Worm (Caenorhabditis elegans) whole organism, L3 larva: ENCODE data around the gene glb-16.

Experiments
- ama-1 ChIP-seq: fragments of 150-350 bp; optimal IDR thresholded peaks from 2 replicates; lab custom pipeline; 2018
- elt-1 ChIP-seq: fragments of 150-350 bp; optimal IDR thresholded peaks from 2 replicates; lab custom pipeline; 2014; ENCODE audit warnings: missing biosample characterization, missing genetic modification characterization
- nhr-12 ChIP-seq: fragments of 150-350 bp; optimal IDR thresholded peaks from 2 replicates; lab custom pipeline; 2014; ENCODE audit warnings: missing biosample characterization, missing genetic modification characterization
- pqm-1 ChIP-seq: fragments of 150-350 bp; optimal IDR thresholded peaks from 2 replicates; lab custom pipeline; 2017; ENCODE audit warnings: missing biosample characterization, missing genetic modification characterization, inconsistent platforms
- tbx-2 ChIP-seq: sonication (generic microtip); optimal IDR thresholded peaks from 2 replicates; lab custom pipeline; 2016; ENCODE audit warnings: mild to moderate bottlenecking, missing genetic modification characterization, missing compliant biosample characterization

DNA sequence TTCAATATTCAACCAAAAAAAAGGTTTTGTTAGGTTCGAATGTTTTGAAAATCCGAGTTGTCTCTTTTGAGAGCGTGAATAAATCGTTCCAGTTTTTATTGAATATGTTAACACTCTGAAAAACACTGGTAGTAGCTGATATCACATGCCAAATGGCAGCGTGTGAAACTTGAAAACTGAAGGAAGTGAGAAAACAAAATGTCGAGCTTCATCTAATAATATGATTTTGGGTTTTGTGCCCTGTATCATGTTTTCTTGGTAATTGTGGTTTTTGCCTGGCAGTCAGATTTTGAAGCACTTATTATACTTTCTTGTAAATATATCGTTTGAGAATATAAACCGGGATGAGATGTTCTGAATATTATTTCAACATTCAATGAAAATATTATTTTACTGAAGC, 37.1 kb downstream of the glb-16 start, which contains the start of gene F48E3.6:
- no peak for TF ChIP-seq nhr-12 (tag; lab: Kevin White, UChicago)
- TF ChIP-seq ama-1 (lab: Kevin White, UChicago), result no peak
- no peak for TF ChIP-seq tbx-2
- TF ChIP-seq pqm-1 (tag; lab: Kevin White, UChicago), result no peak
- TF ChIP-seq elt-1 (tag; lab: Kevin White, UChicago), result no peak
